Worm (Caenorhabditis elegans) whole organism, young adult: ENCODE data around the gene srbc-6.

ENCODE experiments used
- B0019.2 ChIP-seq: fragments of 200-800 bp; sonication (Bioruptor generic); conservative IDR thresholded peaks from 2 replicates; pipeline ENCODE4 v1.3.6; 2022; ENCODE audit warnings: missing genetic modification reagents, missing genetic modification characterization, missing compliant biosample characterization
- B0261.1 ChIP-seq: sonication (generic microtip); optimal IDR thresholded peaks from 2 replicates; lab custom pipeline; 2016; ENCODE audit warnings: mild to moderate bottlenecking, missing genetic modification characterization, moderate library complexity, missing compliant biosample characterization
- ama-1 ChIP-seq, 3 experiments: fragments of 150-350 bp in 1 of 3; sonication (generic microtip) in 2 of 3; optimal IDR thresholded peaks; 2 replicates each; lab custom pipeline; 2014 to 2018; ENCODE audit warnings: missing biosample characterization in 2 of 3, missing genetic modification characterization in 2 of 3, missing genetic modification reagents in 2 of 3
- aptf-2 ChIP-seq: fragments of 200-800 bp; sonication (Bioruptor generic); conservative IDR thresholded peaks from 2 replicates; pipeline ENCODE4 v1.3.6; 2022; ENCODE audit warnings: missing genetic modification reagents, missing genetic modification characterization, missing compliant biosample characterization
- atf-7 ChIP-seq: sonication (generic microtip); optimal IDR thresholded peaks from 2 replicates; lab custom pipeline; 2017; ENCODE audit warnings: mild to moderate bottlenecking, missing genetic modification characterization, missing compliant biosample characterization
- ccch-3 ChIP-seq: fragments of 200-800 bp; sonication (Bioruptor generic); optimal IDR thresholded peaks from 2 replicates; lab custom pipeline; 2018; ENCODE audit warnings: mild to moderate bottlenecking, missing genetic modification characterization, missing compliant biosample characterization
- cebp-1 ChIP-seq, 2 experiments: fragments of 200-800 bp in 1 of 2; sonication (Bioruptor generic) in 1 of 2; sonication (generic microtip) in 1 of 2; IDR thresholded peaks in 1 of 2; optimal IDR thresholded peaks in 1 of 2; 2 replicates each; pipeline versions ENCODE4 v1.3.6 to Lab custom; 2017 to 2022; ENCODE audit warnings: missing compliant biosample characterization in 2 of 2, missing genetic modification characterization in 2 of 2, mild to moderate bottlenecking in 1 of 2, missing genetic modification reagents in 1 of 2, moderate library complexity in 1 of 2
- ceh-27 ChIP-seq: fragments of 200-800 bp; sonication (Bioruptor generic); optimal IDR thresholded peaks from 2 replicates; lab custom pipeline; 2018; ENCODE audit warnings: mild to moderate bottlenecking, missing genetic modification characterization, moderate library complexity, missing compliant biosample characterization
- die-1 ChIP-seq: sonication (generic microtip); optimal IDR thresholded peaks from 2 replicates; lab custom pipeline; 2016; ENCODE audit warnings: missing genotype, mild to moderate bottlenecking, missing genetic modification characterization, missing compliant biosample characterization
- lin-40 ChIP-seq: sonication (generic microtip); optimal IDR thresholded peaks from 2 replicates; lab custom pipeline; 2016; ENCODE audit warnings: missing genetic modification characterization, mild to moderate bottlenecking, missing compliant biosample characterization, missing genotype, missing genetic modification reagents
- lir-1 ChIP-seq: fragments of 200-800 bp; sonication (Bioruptor generic); conservative IDR thresholded peaks from 2 replicates; pipeline ENCODE4 v1.3.6; 2022; ENCODE audit warnings: missing genetic modification reagents, missing genetic modification characterization, missing compliant biosample characterization
- snpc-4 ChIP-seq, 5 experiments: fragments of 150-350 bp in 1 of 5; sonication (generic microtip) in 4 of 5; optimal IDR thresholded peaks; 2 replicates each; lab custom pipeline; 2014 to 2018; ENCODE audit warnings: missing genetic modification characterization in 5 of 5, missing biosample characterization in 3 of 5, antibody characterized with exemption in 2 of 5, mild to moderate bottlenecking in 2 of 5, missing compliant biosample characterization in 2 of 5, missing genotype in 2 of 5, moderate library complexity in 2 of 5, missing genetic modification reagents in 1 of 5

- TF ChIP-seq ama-1 (optimal IDR thresholded peaks at IDR 0.05; lab: Kevin White, UChicago) (no peak), ama-1 (GFP tag; optimal IDR thresholded peaks at IDR 0.05; lab: Kevin White, UChicago) (no peak), aptf-2 (GFP tag; lab: Robert Waterston, UW) (no peak), lin-40 (tag; lab: Kevin White, UChicago) (no peak), die-1 (tag; lab: Kevin White, UChicago) (no peak), B0261.1 (tag; lab: Kevin White, UChicago) (no peak), lir-1 (GFP tag; lab: Robert Waterston, UW) (no peak), ceh-27 (GFP tag; lab: Kevin White, UChicago) (no peak), ccch-3 (GFP tag; lab: Kevin White, UChicago) (no peak), atf-7 (tag; lab: Kevin White, UChicago) (no peak), B0019.2 (GFP tag; lab: Robert Waterston, UW) (no peak), cebp-1 (GFP tag; IDR thresholded peaks at IDR 0.05; lab: Robert Waterston, UW) (no peak), cebp-1 (tag; optimal IDR thresholded peaks at IDR 0.05; lab: Kevin White, UChicago) (no peak), snpc-4 (GFP tag; optimal IDR thresholded peaks at IDR 0.05; lab: Kevin White, UChicago) (no peak), snpc-4 (tag; optimal IDR thresholded peaks at IDR 0.05; lab: Kevin White, UChicago) (peak in 2 of 4 experiments; percentile 58 to 86)
Measured at ce11 chrV:3149910-3150428, 20.0 kb upstream of the srbc-6 start.
